Worm (Caenorhabditis elegans): ENCODE measurements around the gene srv-17.

DNA sequence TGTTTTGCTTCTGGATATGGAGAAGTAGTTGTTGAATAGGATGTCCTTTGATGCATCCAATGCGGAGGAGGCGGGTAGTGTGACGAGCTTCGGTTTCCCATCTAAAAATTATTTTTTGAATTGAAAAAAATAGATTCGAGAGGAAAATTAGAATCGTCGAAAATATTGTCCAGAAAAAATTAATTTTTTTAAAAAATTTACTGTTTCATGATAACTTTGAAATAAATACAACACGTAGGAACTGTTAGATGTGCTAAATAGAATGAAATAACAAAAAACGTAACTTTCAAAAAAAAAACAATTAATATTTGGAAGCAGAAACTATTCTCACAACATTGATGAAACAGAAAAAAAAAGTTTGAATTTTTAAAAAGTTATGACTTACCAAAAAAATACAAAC is 10.1 kb downstream of the srv-17 start, which contains the start of gene C06E7.4:
- TF ChIP-seq F13C5.2 (tag; optimal IDR thresholded peaks at IDR 0.05) (no peak), ama-1 (optimal IDR thresholded peaks at IDR 0.05) (no peak), ceh-36 (tag; optimal IDR thresholded peaks at IDR 0.05) (no peak), hmbx-1 (tag; optimal IDR thresholded peaks at IDR 0.05) (no peak), tra-4 (tag; optimal IDR thresholded peaks at IDR 0.05) (no peak), pes-1 (GFP tag; IDR thresholded peaks at IDR 0.05) (no peak), scrt-1 (GFP tag; IDR thresholded peaks at IDR 0.05) (no peak), flt-1 (GFP tag; IDR thresholded peaks at IDR 0.05) (no peak), tbx-11 (GFP tag; IDR thresholded peaks at IDR 0.05) (no peak), ceh-13 (GFP tag; optimal IDR thresholded peaks at IDR 0.05) (no peak), hmg-4 (GFP tag; optimal IDR thresholded peaks at IDR 0.05) (no peak)
